Fruit fly (Drosophila melanogaster) whole organism, embryonic: ENCODE data around the gene CG44088.

ENCODE experiments used
- Aef1 ChIP-seq: fragments of 200-800 bp; sonication (Bioruptor generic); IDR thresholded peaks from 3 replicates; pipeline ENCODE4 v1.3.6; 2022; ENCODE audit warnings: missing biosample characterization, missing genetic modification characterization
- Atf6 ChIP-seq: fragments of 200-800 bp; sonication (Bioruptor generic); IDR thresholded peaks from 2 replicates; pipeline ENCODE4 v1.3.6; 2022; ENCODE audit warnings: missing biosample characterization, missing genetic modification characterization
- CG10979 ChIP-seq: fragments of 200-800 bp; sonication (Bioruptor generic); optimal IDR thresholded peaks from 2 replicates; lab custom pipeline; 2018; ENCODE audit warnings: missing biosample characterization, mild to moderate bottlenecking, missing genetic modification characterization, moderate library complexity
- CG12236 ChIP-seq: fragments of 200-800 bp; sonication (Bioruptor generic); optimal IDR thresholded peaks from 2 replicates; lab custom pipeline; 2016; ENCODE audit warnings: missing biosample characterization, missing genetic modification characterization
- CG13296 ChIP-seq: fragments of 200-800 bp; sonication (Bioruptor generic); optimal IDR thresholded peaks from 3 replicates; lab custom pipeline; 2018; ENCODE audit warnings: missing biosample characterization, mild to moderate bottlenecking, missing genetic modification characterization
- CG15696 ChIP-seq: fragments of 200-800 bp; sonication (Bioruptor generic); optimal IDR thresholded peaks from 2 replicates; lab custom pipeline; 2019; ENCODE audit warnings: missing biosample characterization, mild to moderate bottlenecking, missing genetic modification characterization, moderate library complexity
- CG18764 ChIP-seq: fragments of 200-800 bp; sonication (Bioruptor generic); optimal IDR thresholded peaks from 3 replicates; lab custom pipeline; 2016; ENCODE audit warnings: missing biosample characterization, missing genetic modification characterization
- CG3847 ChIP-seq: fragments of 200-800 bp; sonication (Bioruptor generic); IDR thresholded peaks from 2 replicates; pipeline ENCODE4 v1.3.6; 2022; ENCODE audit warnings: missing biosample characterization, missing genetic modification characterization
- CG3995 ChIP-seq: fragments of 200-800 bp; sonication (Bioruptor generic); optimal IDR thresholded peaks from 3 replicates; lab custom pipeline; 2016; ENCODE audit warnings: missing biosample characterization, missing genetic modification characterization
- CG4360 ChIP-seq: fragments of 200-800 bp; sonication (Bioruptor generic); IDR thresholded peaks from 2 replicates; pipeline ENCODE4 v1.3.6; 2022; ENCODE audit warnings: missing biosample characterization, missing genetic modification characterization
- CG4424 ChIP-seq: fragments of 200-800 bp; sonication (Bioruptor generic); optimal IDR thresholded peaks from 3 replicates; lab custom pipeline; 2016; ENCODE audit warnings: missing biosample characterization, missing genetic modification characterization
- CG4617 ChIP-seq: fragments of 200-800 bp; sonication (Bioruptor generic); optimal IDR thresholded peaks from 3 replicates; lab custom pipeline; 2016; ENCODE audit warnings: missing biosample characterization, missing genetic modification characterization, borderline replicate concordance
- CG6765 ChIP-seq: fragments of 200-800 bp; sonication (Bioruptor generic); optimal IDR thresholded peaks from 3 replicates; lab custom pipeline; 2017; ENCODE audit warnings: missing biosample characterization, mild to moderate bottlenecking, missing genetic modification characterization
- CG7271 ChIP-seq: fragments of 200-800 bp; sonication (Bioruptor generic); optimal IDR thresholded peaks from 2 replicates; lab custom pipeline; 2018; ENCODE audit warnings: missing biosample characterization, mild to moderate bottlenecking, missing genetic modification characterization, moderate library complexity
- CG8765 ChIP-seq: fragments of 200-800 bp; sonication (Bioruptor generic); IDR thresholded peaks from 2 replicates; pipeline ENCODE4 v1.3.6; 2022; ENCODE audit warnings: missing biosample characterization, missing genetic modification characterization
- CG9797 ChIP-seq: fragments of 200-800 bp; sonication (Bioruptor generic); optimal IDR thresholded peaks from 3 replicates; lab custom pipeline; 2018; ENCODE audit warnings: missing biosample characterization, mild to moderate bottlenecking, missing genetic modification characterization
- CTCF ChIP-seq: fragments of 200-800 bp; sonication (Bioruptor generic); optimal IDR thresholded peaks from 2 replicates; lab custom pipeline; 2017; ENCODE audit warnings: missing biosample characterization, mild to moderate bottlenecking, missing genetic modification characterization, moderate library complexity
- Dek ChIP-seq: fragments of 200-800 bp; sonication (Bioruptor generic); optimal IDR thresholded peaks from 3 replicates; lab custom pipeline; 2019; ENCODE audit warnings: missing biosample characterization, mild to moderate bottlenecking, missing genetic modification characterization, moderate library complexity
- Dp ChIP-seq: fragments of 200-800 bp; sonication (Bioruptor generic); optimal IDR thresholded peaks from 2 replicates; lab custom pipeline; 2018; ENCODE audit warnings: missing biosample characterization, mild to moderate bottlenecking, missing genetic modification characterization, moderate library complexity
- E2f2 ChIP-seq: fragments of 200-800 bp; sonication (Bioruptor generic); IDR thresholded peaks from 2 replicates; pipeline ENCODE4 v1.3.6; 2022; ENCODE audit warnings: missing biosample characterization, missing genetic modification characterization
- Fer2 ChIP-seq: fragments of 200-800 bp; sonication (Bioruptor generic); optimal IDR thresholded peaks from 2 replicates; lab custom pipeline; 2018; ENCODE audit warnings: missing biosample characterization, mild to moderate bottlenecking, missing genetic modification characterization, moderate library complexity
- GATAe ChIP-seq: fragments of 200-800 bp; sonication (Bioruptor generic); conservative IDR thresholded peaks from 2 replicates; pipeline ENCODE4 v1.3.6; 2022; ENCODE audit warnings: missing biosample characterization, missing genetic modification characterization
- H15 ChIP-seq: fragments of 200-800 bp; sonication (Bioruptor generic); IDR thresholded peaks from 3 replicates; pipeline ENCODE4 v1.3.6; 2022; ENCODE audit warnings: missing biosample characterization, missing genetic modification characterization
- HmgZ ChIP-seq: fragments of 200-800 bp; sonication (Bioruptor generic); optimal IDR thresholded peaks from 2 replicates; lab custom pipeline; 2018; ENCODE audit warnings: missing biosample characterization, mild to moderate bottlenecking, missing genetic modification characterization
- MBD-R2 ChIP-seq: fragments of 200-800 bp; sonication (Bioruptor generic); IDR thresholded peaks from 2 replicates; pipeline ENCODE4 v1.3.6; 2022; ENCODE audit warnings: missing biosample characterization, missing genetic modification characterization
- NC2β ChIP-seq: fragments of 200-800 bp; sonication (Bioruptor generic); optimal IDR thresholded peaks from 2 replicates; lab custom pipeline; 2016; ENCODE audit warnings: missing biosample characterization, missing genetic modification characterization
- Oaz ChIP-seq: fragments of 200-800 bp; sonication (Bioruptor generic); IDR thresholded peaks from 2 replicates; pipeline ENCODE4 v1.3.6; 2022; ENCODE audit warnings: missing biosample characterization, missing genetic modification characterization
- Scr ChIP-seq: fragments of 200-800 bp; sonication (Bioruptor generic); IDR thresholded peaks from 2 replicates; pipeline ENCODE4 v1.3.6; 2022; ENCODE audit warnings: missing biosample characterization, missing genetic modification characterization; ENCODE audit not compliant: partially characterized antibody
- Sox100B ChIP-seq: fragments of 200-800 bp; sonication (Bioruptor generic); optimal IDR thresholded peaks from 3 replicates; lab custom pipeline; 2018; ENCODE audit warnings: missing biosample characterization, mild to moderate bottlenecking, missing genetic modification characterization
- Ssrp ChIP-seq: fragments of 200-800 bp; sonication (Bioruptor generic); optimal IDR thresholded peaks from 2 replicates; lab custom pipeline; 2018; ENCODE audit warnings: missing biosample characterization, mild to moderate bottlenecking, missing genetic modification characterization, moderate library complexity
- ac ChIP-seq: fragments of 200-800 bp; sonication (Bioruptor generic); optimal IDR thresholded peaks from 3 replicates; lab custom pipeline; 2017; ENCODE audit warnings: missing biosample characterization, mild to moderate bottlenecking, missing genetic modification characterization
- disco-r ChIP-seq: fragments of 200-800 bp; sonication (Bioruptor generic); optimal IDR thresholded peaks from 2 replicates; lab custom pipeline; 2016; ENCODE audit warnings: missing biosample characterization, missing genetic modification characterization
- dysf ChIP-seq: fragments of 200-800 bp; sonication (Bioruptor generic); IDR thresholded peaks from 3 replicates; pipeline ENCODE4 v1.3.6; 2022; ENCODE audit warnings: missing biosample characterization, missing genetic modification characterization
- en ChIP-seq: fragments of 200-800 bp; sonication (Bioruptor generic); optimal IDR thresholded peaks from 2 replicates; lab custom pipeline; 2016; ENCODE audit warnings: missing biosample characterization, missing genetic modification characterization
- ewg ChIP-seq: fragments of 200-800 bp; sonication (Bioruptor generic); optimal IDR thresholded peaks from 3 replicates; lab custom pipeline; 2017; ENCODE audit warnings: mild to moderate bottlenecking, missing biosample characterization, missing genetic modification reagents, missing genetic modification characterization
- jigr1 ChIP-seq: fragments of 200-800 bp; sonication (Bioruptor generic); IDR thresholded peaks from 3 replicates; pipeline ENCODE4 v1.3.6; 2022; ENCODE audit warnings: missing biosample characterization, missing genetic modification characterization
- klu ChIP-seq: fragments of 200-800 bp; sonication (Bioruptor generic); IDR thresholded peaks from 2 replicates; pipeline ENCODE4 v1.3.6; 2022; ENCODE audit warnings: missing biosample characterization, missing genetic modification characterization
- kni ChIP-seq: fragments of 200-800 bp; sonication (Bioruptor generic); optimal IDR thresholded peaks from 3 replicates; lab custom pipeline; 2017; ENCODE audit warnings: mild to moderate bottlenecking, missing biosample characterization, missing genetic modification reagents, missing genetic modification characterization
- mld ChIP-seq: fragments of 200-800 bp; sonication (Bioruptor generic); IDR thresholded peaks from 3 replicates; pipeline ENCODE4 v1.3.6; 2022; ENCODE audit warnings: missing biosample characterization, missing genetic modification characterization; ENCODE audit not compliant: partially characterized antibody
- nmo ChIP-seq: fragments of 200-800 bp; sonication (Bioruptor generic); optimal IDR thresholded peaks from 2 replicates; lab custom pipeline; 2018; ENCODE audit warnings: missing biosample characterization, mild to moderate bottlenecking, missing genetic modification characterization, moderate library complexity
- oc ChIP-seq: fragments of 200-800 bp; sonication (Bioruptor generic); optimal IDR thresholded peaks from 2 replicates; lab custom pipeline; 2018; ENCODE audit warnings: missing biosample characterization, mild to moderate bottlenecking, missing genetic modification characterization, moderate library complexity
- org-1 ChIP-seq: fragments of 200-800 bp; sonication (Bioruptor generic); optimal IDR thresholded peaks from 2 replicates; lab custom pipeline; 2017; ENCODE audit warnings: missing biosample characterization, missing genetic modification characterization
- pan ChIP-seq, 4 experiments: fragments of >200 bp in 3 of 4; fragments of 200-800 bp in 1 of 4; sonication (Bioruptor generic) in 1 of 4; optimal IDR thresholded peaks in 3 of 4; IDR thresholded peaks in 1 of 4; 2 replicates each; pipeline versions ENCODE4 v1.3.6 to Lab custom; 2017 to 2022; ENCODE audit warnings: missing biosample characterization in 2 of 4, missing genetic modification characterization in 2 of 4, mixed read lengths in 1 of 4
- repo ChIP-seq: fragments of 200-800 bp; sonication (Bioruptor generic); optimal IDR thresholded peaks from 2 replicates; lab custom pipeline; 2016; ENCODE audit warnings: missing biosample characterization, missing genetic modification characterization
- run ChIP-seq: fragments of 200-800 bp; sonication (Bioruptor generic); optimal IDR thresholded peaks from 3 replicates; lab custom pipeline; 2018; ENCODE audit warnings: missing biosample characterization, mild to moderate bottlenecking, missing genetic modification characterization
- sc ChIP-seq, 3 experiments: fragments of >200 bp in 2 of 3; fragments of 200-800 bp in 1 of 3; sonication (Bioruptor generic) in 1 of 3; optimal IDR thresholded peaks; 2 replicates in 2 of 3; 3 replicates in 1 of 3; lab custom pipeline; 2017; ENCODE audit warnings: mild to moderate bottlenecking in 1 of 3, missing biosample characterization in 1 of 3, missing genetic modification characterization in 1 of 3, missing genetic modification reagents in 1 of 3
- schlank ChIP-seq: fragments of 200-800 bp; sonication (Bioruptor generic); optimal IDR thresholded peaks from 2 replicates; lab custom pipeline; 2018; ENCODE audit warnings: missing biosample characterization, mild to moderate bottlenecking, missing genetic modification characterization
- sr ChIP-seq: fragments of 200-800 bp; sonication (Bioruptor generic); IDR thresholded peaks from 3 replicates; pipeline ENCODE4 v1.3.6; 2022; ENCODE audit warnings: missing biosample characterization, missing genetic modification characterization
- twi ChIP-seq: fragments of 200-800 bp; optimal IDR thresholded peaks from 2 replicates; lab custom pipeline; 2019; ENCODE audit warnings: missing biosample characterization, mild to moderate bottlenecking, missing genetic modification characterization, moderate library complexity
- wdn ChIP-seq: fragments of 200-800 bp; sonication (Bioruptor generic); IDR thresholded peaks from 2 replicates; pipeline ENCODE4 v1.3.6; 2022; ENCODE audit warnings: missing biosample characterization, missing genetic modification characterization
- wor ChIP-seq: fragments of 200-800 bp; sonication (Bioruptor generic); IDR thresholded peaks from 2 replicates; pipeline ENCODE4 v1.3.6; 2022; ENCODE audit warnings: missing biosample characterization, missing genetic modification characterization
- yki ChIP-seq: fragments of >200 bp; optimal IDR thresholded peaks from 3 replicates; lab custom pipeline; 2018

CG44088 gene

DNA sequence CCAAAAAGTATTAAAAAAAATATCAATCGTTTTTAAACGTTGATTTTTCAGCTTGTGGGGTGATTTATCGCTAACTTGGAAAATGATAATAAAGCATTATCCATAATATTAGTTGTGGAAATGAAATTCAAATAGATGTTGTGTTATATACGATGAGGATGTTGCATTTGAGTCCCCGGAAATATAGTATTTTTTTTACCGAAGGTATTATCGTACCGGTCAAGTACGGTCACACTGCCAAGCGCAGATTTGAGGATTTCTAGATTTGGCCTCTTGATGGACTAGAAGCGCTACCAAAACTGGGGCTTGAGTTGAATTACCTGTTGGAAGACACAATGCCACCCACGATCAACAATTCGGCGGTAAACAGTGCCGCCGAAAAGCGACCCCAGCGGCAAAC, 518 bp upstream of the CG44088 start (continued):
- TF ChIP-seq Ssrp (tag; lab: Kevin White, UChicago) (peak; percentile 28), en (GFP tag; lab: Kevin White, UChicago) (no peak), CG7271 (tag; lab: Kevin White, UChicago) (no peak), Scr (GFP tag; lab: Robert Waterston, UW) (no peak), CG3995 (GFP tag; lab: Kevin White, UChicago) (peak; percentile 34), Oaz (GFP tag; lab: Robert Waterston, UW) (no peak), schlank (tag; lab: Kevin White, UChicago) (no peak), twi (tag; lab: Kevin White, UChicago) (no peak), klu (no peak), repo (no peak), CG15696 (tag; lab: Kevin White, UChicago) (no peak), CG6765 (no peak), CG8765 (no peak), org-1 (no peak), sc (optimal IDR thresholded peaks at IDR 0.05; lab: Kevin White, UChicago) (no peak), sc (GFP tag; optimal IDR thresholded peaks at IDR 0.05; lab: Kevin White, UChicago) (no peak), E2f2 (peak; percentile 43), Fer2 (tag; lab: Kevin White, UChicago) (peak; percentile 32), HmgZ (tag; lab: Kevin White, UChicago) (peak; percentile 42), GATAe (GFP tag; lab: Robert Waterston, UW) (no peak), ac (no peak), disco-r (GFP tag; lab: Kevin White, UChicago) (no peak), kni (GFP tag; lab: Kevin White, UChicago) (no peak), ewg (GFP tag; lab: Kevin White, UChicago) (peak; percentile 11), oc (no peak), CG3847 (GFP tag; lab: Robert Waterston, UW) (0 out of 2 replicates have a peak, but pooled peaks have one; percentile 29), CG12236 (no peak), Dek (peak; percentile 11), yki (lab: Kevin White, UChicago) (no peak), Sox100B (GFP tag; lab: Kevin White, UChicago) (no peak), CG10979 (tag; lab: Kevin White, UChicago) (peak; percentile 33), CG4617 (GFP tag; lab: Kevin White, UChicago) (peak; percentile 79), wdn (GFP tag; lab: Robert Waterston, UW) (no peak), Atf6 (GFP tag; lab: Robert Waterston, UW) (no peak), wor (GFP tag; lab: Robert Waterston, UW) (no peak), run (no peak), MBD-R2 (GFP tag; lab: Robert Waterston, UW) (peak; percentile 86), CG18764 (GFP tag; lab: Kevin White, UChicago) (peak; percentile 15), CG4360 (GFP tag; lab: Robert Waterston, UW) (no peak), mld (GFP tag; lab: Robert Waterston, UW) (no peak), Aef1 (GFP tag; lab: Robert Waterston, UW) (no peak), CG13296 (GFP tag; lab: Kevin White, UChicago) (no peak), pan (optimal IDR thresholded peaks at IDR 0.05; lab: Kevin White, UChicago) (no peak), pan (GFP tag; optimal IDR thresholded peaks at IDR 0.05 in 1 of 2, IDR thresholded peaks at IDR 0.05 in 1 of 2) (peak in 1 of 2 experiments; percentile 33), H15 (no peak), CTCF (GFP tag; lab: Kevin White, UChicago) (no peak), jigr1 (GFP tag; lab: Robert Waterston, UW) (no peak), sr (GFP tag; lab: Robert Waterston, UW) (no peak), nmo (GFP tag; lab: Kevin White, UChicago) (peak; percentile 62), NC2β (GFP tag; lab: Kevin White, UChicago) (peak; percentile 22), CG4424 (GFP tag; lab: Kevin White, UChicago) (peak; percentile 20), Dp (peak; percentile 42), dysf (GFP tag; lab: Robert Waterston, UW) (peak; percentile 42; the same call in 2 of the 3 replicates), CG9797 (GFP tag; lab: Kevin White, UChicago) (peak; percentile 85)
